Worm (Caenorhabditis elegans) whole organism, L4/young adult: ENCODE results near the gene C04G6.2.

Experiments used
- W03F9.2 ChIP-seq: fragments of 150-350 bp; optimal IDR thresholded peaks from 2 replicates; lab custom pipeline; 2014; ENCODE audit warnings: missing biosample characterization, missing genetic modification characterization
- him-1 ChIP-seq: sonication (generic microtip); optimal IDR thresholded peaks from 2 replicates; lab custom pipeline; 2016; ENCODE audit warnings: missing genotype, missing genetic modification reagents, missing genetic modification characterization, missing compliant biosample characterization

DNA sequence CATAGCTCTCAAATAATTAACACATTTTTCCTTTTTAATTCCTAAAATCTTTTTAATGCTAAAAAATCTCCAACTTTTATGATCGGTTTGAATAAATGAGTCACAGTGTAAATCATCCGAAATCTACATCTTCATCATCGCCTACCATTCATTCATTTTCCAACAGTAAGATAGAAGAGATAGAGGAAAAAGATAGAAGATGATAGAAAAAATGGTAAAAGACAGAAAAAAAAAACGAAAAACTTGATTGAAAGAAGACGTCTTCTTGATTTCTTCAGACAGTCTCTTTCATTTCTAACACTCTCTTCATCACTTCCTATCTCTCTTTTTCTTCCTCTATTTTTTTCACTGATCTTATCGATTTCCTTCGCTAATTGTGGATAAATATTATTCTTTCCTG is 10.2 kb downstream of the C04G6.2 start:
- TF ChIP-seq him-1 (tag; lab: Kevin White, UChicago) (no peak), W03F9.2 (tag; lab: Kevin White, UChicago) (no peak)
